Worm (Caenorhabditis elegans) whole organism, L4 larva: ENCODE data around the gene his-62.
A peak's percentile ranks its signal among the peaks of the same experiment; 100 is the strongest.

ENCODE experiments used
- D1046.2 ChIP-seq: fragments of 200-800 bp; sonication (Bioruptor generic); IDR thresholded peaks from 2 replicates; pipeline ENCODE4 v1.3.6; 2022; ENCODE audit warnings: missing genetic modification characterization, missing compliant biosample characterization
- F26F4.8 ChIP-seq: fragments of 200-800 bp; sonication (Bioruptor generic); conservative IDR thresholded peaks from 2 replicates; pipeline ENCODE4 v1.3.6; 2022; ENCODE audit warnings: missing genetic modification characterization, missing compliant biosample characterization
- F44E2.7 ChIP-seq: fragments of 200-800 bp; sonication (Bioruptor generic); IDR thresholded peaks from 2 replicates; pipeline ENCODE4 v2.1.2; 2022; ENCODE audit warnings: missing genetic modification characterization, missing compliant biosample characterization
- F49E8.2 ChIP-seq: sonication (generic microtip); optimal IDR thresholded peaks from 2 replicates; lab custom pipeline; 2016; ENCODE audit warnings: missing compliant biosample characterization, mild to moderate bottlenecking, missing genetic modification characterization, borderline replicate concordance
- Y105C5A.15 ChIP-seq: fragments of 200-800 bp; sonication (Bioruptor generic); IDR thresholded peaks from 2 replicates; pipeline ENCODE4 v1.3.6; 2022; ENCODE audit warnings: missing genetic modification characterization, missing compliant biosample characterization
- ZK337.2 ChIP-seq: fragments of 200-800 bp; sonication (Bioruptor generic); IDR thresholded peaks from 2 replicates; pipeline ENCODE4 v1.3.6; 2022; ENCODE audit warnings: missing genetic modification reagents, missing genetic modification characterization, missing compliant biosample characterization
- aha-1 ChIP-seq: fragments of 150-350 bp; peaks from one replicate; lab custom pipeline; 2014; ENCODE audit warnings: missing biosample characterization, missing genetic modification characterization
- ama-1 ChIP-seq: fragments of 150-350 bp; optimal IDR thresholded peaks from 2 replicates; lab custom pipeline; 2014; ENCODE audit warnings: inconsistent platforms, mixed read lengths
- attf-4 ChIP-seq: sonication (generic microtip); optimal IDR thresholded peaks from 3 replicates; lab custom pipeline; 2017; ENCODE audit warnings: missing biosample characterization, missing genetic modification characterization
- ceh-20 ChIP-seq: fragments of 200-800 bp; sonication (Bioruptor generic); IDR thresholded peaks from 2 replicates; pipeline ENCODE4 v1.3.6; 2022; ENCODE audit warnings: missing genetic modification reagents, missing genetic modification characterization, missing compliant biosample characterization
- ceh-32 ChIP-seq: sonication (generic microtip); optimal IDR thresholded peaks from 2 replicates; lab custom pipeline; 2016; ENCODE audit warnings: mild to moderate bottlenecking, missing genetic modification characterization, missing compliant biosample characterization; ENCODE audit not compliant: poor library complexity
- daf-16 ChIP-seq, 3 experiments: sonication (generic microtip); optimal IDR thresholded peaks; 2 replicates each; lab custom pipeline; 2016 to 2017; ENCODE audit warnings: missing genetic modification characterization in 3 of 3, missing genetic modification reagents in 3 of 3, mild to moderate bottlenecking in 2 of 3, missing compliant biosample characterization in 2 of 3, missing biosample characterization in 1 of 3, moderate library complexity in 1 of 3
- daf-19 ChIP-seq: fragments of 200-800 bp; sonication (Bioruptor generic); conservative IDR thresholded peaks from 2 replicates; pipeline ENCODE4 v1.3.6; 2022; ENCODE audit warnings: missing genetic modification characterization, missing compliant biosample characterization
- daf-8 ChIP-seq: fragments of 200-800 bp; sonication (Bioruptor generic); IDR thresholded peaks from 2 replicates; pipeline ENCODE4 v1.3.6; 2022; ENCODE audit warnings: missing genetic modification characterization, missing compliant biosample characterization
- dmd-8 ChIP-seq: fragments of 200-800 bp; sonication (Bioruptor generic); IDR thresholded peaks from 2 replicates; pipeline ENCODE4 v1.3.6; 2022; ENCODE audit warnings: missing genetic modification characterization, missing compliant biosample characterization
- dpl-1 ChIP-seq: fragments of 150-350 bp; optimal IDR thresholded peaks from 2 replicates; lab custom pipeline; 2014; ENCODE audit warnings: missing biosample characterization, missing genetic modification reagents, missing genetic modification characterization
- dve-1 ChIP-seq: sonication (generic microtip); optimal IDR thresholded peaks from 2 replicates; lab custom pipeline; 2017; ENCODE audit warnings: antibody characterized with exemption, mild to moderate bottlenecking, missing genetic modification characterization, missing compliant biosample characterization; ENCODE audit not compliant: insufficient read depth
- egl-43 ChIP-seq: fragments of 200-800 bp; sonication (Bioruptor generic); IDR thresholded peaks from 2 replicates; pipeline ENCODE4 v1.3.6; 2022; ENCODE audit warnings: missing genetic modification reagents, missing genetic modification characterization, missing compliant biosample characterization
- fkh-10 ChIP-seq: fragments of 150-350 bp; optimal IDR thresholded peaks from 2 replicates; lab custom pipeline; 2014; ENCODE audit warnings: missing biosample characterization, missing genetic modification reagents, missing genetic modification characterization
- hmg-1.1 ChIP-seq: fragments of 200-800 bp; sonication (Bioruptor generic); IDR thresholded peaks from 2 replicates; pipeline ENCODE4 v1.3.6; 2022; ENCODE audit warnings: missing genetic modification reagents, missing genetic modification characterization, missing compliant biosample characterization
- lim-7 ChIP-seq: fragments of 200-800 bp; sonication (Bioruptor generic); IDR thresholded peaks from 2 replicates; pipeline ENCODE4 v1.3.6; 2022; ENCODE audit warnings: missing genetic modification characterization, missing compliant biosample characterization
- lin-1 ChIP-seq: fragments of 200-800 bp; sonication (Bioruptor generic); IDR thresholded peaks from 2 replicates; pipeline ENCODE4 v1.3.6; 2022; ENCODE audit warnings: missing genetic modification reagents, missing genetic modification characterization, missing compliant biosample characterization
- lin-13 ChIP-seq: fragments of 150-350 bp; optimal IDR thresholded peaks from 2 replicates; lab custom pipeline; 2014; ENCODE audit warnings: missing biosample characterization, missing genetic modification reagents, missing genetic modification characterization
- mes-2 ChIP-seq: sonication (generic microtip); optimal IDR thresholded peaks from 2 replicates; lab custom pipeline; 2016; ENCODE audit warnings: missing genotype, mild to moderate bottlenecking, missing genetic modification characterization, missing compliant biosample characterization; ENCODE audit not compliant: poor library complexity, severe bottlenecking
- mxl-3 ChIP-seq: fragments of 200-800 bp; sonication (Bioruptor generic); optimal IDR thresholded peaks from 2 replicates; lab custom pipeline; 2018; ENCODE audit warnings: mild to moderate bottlenecking, missing genetic modification characterization, missing compliant biosample characterization
- nhr-10 ChIP-seq: fragments of 150-350 bp; optimal IDR thresholded peaks from 2 replicates; lab custom pipeline; 2014; ENCODE audit warnings: missing biosample characterization, missing genetic modification characterization
- nhr-102 ChIP-seq: sonication (generic microtip); optimal IDR thresholded peaks from 2 replicates; lab custom pipeline; 2016; ENCODE audit warnings: mild to moderate bottlenecking, missing genetic modification characterization, moderate library complexity, missing compliant biosample characterization
- nhr-111 ChIP-seq: fragments of 200-800 bp; sonication (Bioruptor generic); optimal IDR thresholded peaks from 2 replicates; lab custom pipeline; 2018; ENCODE audit warnings: mild to moderate bottlenecking, missing genetic modification characterization, missing compliant biosample characterization
- nhr-28 ChIP-seq: fragments of 150-350 bp; optimal IDR thresholded peaks from 2 replicates; lab custom pipeline; 2014; ENCODE audit warnings: missing biosample characterization, missing genetic modification characterization
- nhr-42 ChIP-seq: fragments of 200-800 bp; sonication (Bioruptor generic); IDR thresholded peaks from 2 replicates; pipeline ENCODE4 v1.3.6; 2022; ENCODE audit warnings: missing genetic modification characterization, missing compliant biosample characterization
- nhr-48 ChIP-seq: sonication (generic microtip); optimal IDR thresholded peaks from 2 replicates; lab custom pipeline; 2016; ENCODE audit warnings: mild to moderate bottlenecking, missing genetic modification characterization, missing compliant biosample characterization
- nhr-6 ChIP-seq: fragments of 150-350 bp; optimal IDR thresholded peaks from 2 replicates; lab custom pipeline; 2014; ENCODE audit warnings: missing biosample characterization, missing genetic modification characterization
- nhr-77 ChIP-seq: fragments of 150-350 bp; optimal IDR thresholded peaks from 2 replicates; lab custom pipeline; 2014; ENCODE audit warnings: missing biosample characterization, missing genetic modification characterization
- php-3 ChIP-seq: fragments of 200-800 bp; sonication (Bioruptor generic); IDR thresholded peaks from 2 replicates; pipeline ENCODE4 v1.3.6; 2022; ENCODE audit warnings: missing genetic modification reagents, missing genetic modification characterization, missing compliant biosample characterization
- rbr-2 ChIP-seq: sonication (generic microtip); optimal IDR thresholded peaks from 2 replicates; lab custom pipeline; 2016; ENCODE audit warnings: missing genotype, missing genetic modification characterization, missing compliant biosample characterization
- sdz-12 ChIP-seq: fragments of 200-800 bp; sonication (Bioruptor generic); optimal IDR thresholded peaks from 2 replicates; lab custom pipeline; 2018; ENCODE audit warnings: mild to moderate bottlenecking, missing genetic modification characterization, missing compliant biosample characterization
- set-16 ChIP-seq: fragments of 200-800 bp; sonication (Bioruptor generic); IDR thresholded peaks from 2 replicates; pipeline ENCODE4 v1.3.6; 2022; ENCODE audit warnings: missing genetic modification reagents, missing genetic modification characterization, missing compliant biosample characterization
- snpc-1.2 ChIP-seq: fragments of 200-800 bp; sonication (Bioruptor generic); IDR thresholded peaks from 2 replicates; pipeline ENCODE4 v1.3.6; 2022; ENCODE audit warnings: missing genetic modification reagents, missing genetic modification characterization, missing compliant biosample characterization
- spr-3 ChIP-seq: fragments of 200-800 bp; sonication (Bioruptor generic); optimal IDR thresholded peaks from 2 replicates; lab custom pipeline; 2018; ENCODE audit warnings: mild to moderate bottlenecking, missing genetic modification characterization, missing compliant biosample characterization
- tra-1 ChIP-seq: fragments of 200-800 bp; sonication (Bioruptor generic); IDR thresholded peaks from 2 replicates; pipeline ENCODE4 v1.3.6; 2022; ENCODE audit warnings: missing genetic modification reagents, missing genetic modification characterization, missing compliant biosample characterization
- unc-62 ChIP-seq, 3 experiments: fragments of 150-350 bp in 1 of 3; sonication (generic microtip); optimal IDR thresholded peaks in 2 of 3; peaks in 1 of 3; 1 replicate in 1 of 3; 2 replicates in 2 of 3; lab custom pipeline; 2014 to 2017; ENCODE audit warnings: missing biosample characterization in 3 of 3, missing genetic modification characterization in 3 of 3, missing genetic modification reagents in 3 of 3, missing genotype in 1 of 3
- zip-2 ChIP-seq: fragments of 150-350 bp; optimal IDR thresholded peaks from 2 replicates; lab custom pipeline; 2014; ENCODE audit warnings: missing biosample characterization, missing genetic modification characterization

The his-62 gene

ce11 chrIV:7478134-7478533, 8.2 kb upstream of the his-62 start, which contains the start of gene rod-1:
rod-1 (plus strand) TSS chrIV:7478452.
- TF ChIP-seq unc-62 (GFP tag; optimal IDR thresholded peaks at IDR 0.05 in 1 of 2; lab: Kevin White, UChicago) (no peak), unc-62 (tag; optimal IDR thresholded peaks at IDR 0.05; lab: Kevin White, UChicago) (no peak), attf-4 (tag; lab: Kevin White, UChicago) (no peak), nhr-102 (no peak), aha-1 (peak; percentile 57), fkh-10 (peak; percentile 12), mxl-3 (GFP tag; lab: Kevin White, UChicago) (no peak), ceh-20 (GFP tag; lab: Robert Waterston, UW) (no peak), ZK337.2 (no peak), nhr-77 (tag; lab: Kevin White, UChicago) (no peak), daf-8 (GFP tag; lab: Robert Waterston, UW) (no peak), spr-3 (GFP tag; lab: Kevin White, UChicago) (no peak), ceh-32 (tag; lab: Kevin White, UChicago) (no peak), zip-2 (tag; lab: Kevin White, UChicago) (no peak), nhr-10 (tag; lab: Kevin White, UChicago) (no peak), sdz-12 (GFP tag; lab: Kevin White, UChicago) (no peak), dpl-1 (peak; percentile 69), daf-19 (GFP tag; lab: Robert Waterston, UW) (no peak)

- peak; percentile 14 for TF ChIP-seq F49E8.2
- peak; percentile 64; the same call in 1 of the 2 replicates for TF ChIP-seq F26F4.8 (GFP tag; lab: Robert Waterston, UW)
- peak; percentile 32; the same call in 1 of the 2 replicates for TF ChIP-seq Y105C5A.15 (GFP tag; lab: Robert Waterston, UW)
- TF ChIP-seq egl-43 (GFP tag; lab: Robert Waterston, UW): peak; percentile 60; the same call in 1 of the 2 replicates
- TF ChIP-seq D1046.2: 0 out of 2 replicates have a peak, but pooled peaks have one; percentile 8
- TF ChIP-seq lim-7 (GFP tag; lab: Robert Waterston, UW): peak; percentile 23; the same call in 1 of the 2 replicates
Measured at ce11 chrIV:7485565-7486200, 662 bp upstream of the his-62 start.

DNA sequence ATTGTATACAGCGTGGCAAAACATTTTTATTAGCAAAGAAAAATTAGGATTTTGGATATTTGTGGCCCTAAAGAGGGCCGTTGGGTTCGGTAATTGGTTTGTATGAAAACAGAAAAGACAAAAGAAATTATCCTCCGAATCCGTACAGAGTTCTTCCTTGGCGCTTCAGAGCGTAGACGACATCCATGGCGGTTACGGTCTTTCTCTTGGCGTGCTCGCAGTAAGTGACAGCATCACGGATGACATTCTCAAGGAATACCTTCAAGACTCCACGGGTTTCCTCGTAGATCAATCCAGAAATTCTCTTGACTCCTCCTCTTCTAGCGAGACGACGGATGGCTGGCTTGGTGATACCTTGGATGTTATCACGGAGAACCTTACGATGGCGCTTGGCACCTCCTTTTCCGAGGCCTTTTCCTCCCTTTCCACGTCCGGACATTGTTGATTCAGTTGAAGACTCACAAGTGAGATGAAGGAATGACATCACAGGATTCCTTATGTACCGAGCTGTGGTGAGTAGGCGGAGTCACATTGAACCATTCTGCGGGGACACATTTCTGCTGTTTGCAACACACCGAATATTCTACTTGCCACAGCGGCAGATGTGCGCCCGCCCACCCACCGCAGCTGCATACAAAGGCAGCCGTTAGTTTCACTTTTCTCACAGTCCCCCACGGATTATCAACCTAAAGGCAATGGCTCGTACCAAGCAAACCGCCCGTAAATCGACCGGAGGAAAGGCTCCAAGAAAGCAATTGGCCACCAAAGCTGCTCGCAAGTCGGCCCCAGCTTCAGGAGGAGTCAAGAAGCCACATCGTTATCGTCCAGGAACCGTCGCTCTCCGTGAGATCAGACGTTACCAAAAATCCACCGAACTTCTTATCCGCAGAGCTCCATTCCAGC, 1.5 kb downstream of the his-62 start, which contains the start of the genes his-60 and his-59:
Gene his-60 (minus strand): TSS at position 439 of the 903 bp plus-strand sequence.
Gene his-59 (plus strand): TSS at position 696 of the 903 bp plus-strand sequence.
- no peak for TF ChIP-seq daf-8 (GFP tag; lab: Robert Waterston, UW)
- peak; percentile 84 for TF ChIP-seq dmd-8 (GFP tag; lab: Robert Waterston, UW)
- TF ChIP-seq dpl-1: peak; percentile 43
- TF ChIP-seq F26F4.8 (GFP tag; lab: Robert Waterston, UW): peak; percentile 63
- peak; percentile 82 for TF ChIP-seq nhr-6 (tag; lab: Kevin White, UChicago)
- TF ChIP-seq nhr-28: no peak
- peak; percentile 82 for TF ChIP-seq nhr-48 (tag; lab: Kevin White, UChicago)
- TF ChIP-seq php-3: peak; percentile 59; the same call in 1 of the 2 replicates
- TF ChIP-seq lim-7 (GFP tag; lab: Robert Waterston, UW): peak; percentile 85
- peak; percentile 71 for TF ChIP-seq set-16 (GFP tag; lab: Robert Waterston, UW)
- peak; percentile 50; the same call in 1 of the 2 replicates for TF ChIP-seq Y105C5A.15 (GFP tag; lab: Robert Waterston, UW)
- no peak for TF ChIP-seq nhr-111 (GFP tag; lab: Kevin White, UChicago)
- no peak for TF ChIP-seq daf-16 (GFP tag; optimal IDR thresholded peaks at IDR 0.05; lab: Kevin White, UChicago)
- peak; percentile 62 for TF ChIP-seq daf-16 (tag; optimal IDR thresholded peaks at IDR 0.05; lab: Kevin White, UChicago)
- peak; percentile 23; the same call in 1 of the 2 replicates for TF ChIP-seq hmg-1.1
- TF ChIP-seq lin-13 (GFP tag; lab: Kevin White, UChicago): no peak
- TF ChIP-seq F44E2.7 (GFP tag; lab: Robert Waterston, UW): peak; percentile 77; the same call in 1 of the 2 replicates
- peak; percentile 89 for TF ChIP-seq F49E8.2
- peak; percentile 98 for TF ChIP-seq dve-1
- no peak; the same call in 1 of the 2 replicates for TF ChIP-seq ceh-20 (GFP tag; lab: Robert Waterston, UW)
- TF ChIP-seq egl-43 (GFP tag; lab: Robert Waterston, UW): peak; percentile 77
- peak; percentile 80 for TF ChIP-seq mes-2 (tag; lab: Kevin White, UChicago)
- peak; percentile 55 for TF ChIP-seq rbr-2 (tag; lab: Kevin White, UChicago)
- TF ChIP-seq nhr-42 (GFP tag; lab: Robert Waterston, UW): peak; percentile 46; the same call in 1 of the 2 replicates
- 0 out of 2 replicates have a peak, but pooled peaks have one; percentile 31 for TF ChIP-seq D1046.2
- peak; percentile 42; the same call in 1 of the 2 replicates for TF ChIP-seq tra-1
- peak; percentile 57 for TF ChIP-seq snpc-1.2
- peak; percentile 50 for TF ChIP-seq ama-1 (lab: Kevin White, UChicago)
- TF ChIP-seq lin-1: peak; percentile 37; the same call in 1 of the 2 replicates
